Fruit fly (Drosophila melanogaster) whole organism, embryonic: Measurements from ENCODE around the gene Mul1.
A peak's percentile ranks its signal among the peaks of the same experiment; 100 is the strongest.

ENCODE experiments used
- Bgb ChIP-seq: fragments of 200-800 bp; sonication (Bioruptor generic); IDR thresholded peaks from 2 replicates; pipeline ENCODE4 v1.3.6; 2022; ENCODE audit warnings: missing biosample characterization, missing genetic modification characterization; ENCODE audit not compliant: partially characterized antibody
- Blimp-1 ChIP-seq: fragments of 200-800 bp; sonication (Bioruptor generic); optimal IDR thresholded peaks from 3 replicates; lab custom pipeline; 2018; ENCODE audit warnings: missing biosample characterization, missing genetic modification characterization, mild to moderate bottlenecking, moderate library complexity, missing genetic modification reagents
- CG11247 ChIP-seq: fragments of 200-800 bp; sonication (Bioruptor generic); IDR thresholded peaks from 2 replicates; pipeline ENCODE4 v1.3.6; 2022; ENCODE audit warnings: missing biosample characterization, missing genetic modification characterization
- CG1233 ChIP-seq: fragments of 200-800 bp; sonication (Bioruptor generic); optimal IDR thresholded peaks from 4 replicates; lab custom pipeline; 2018; ENCODE audit warnings: missing biosample characterization, mild to moderate bottlenecking, missing genetic modification characterization
- CG12769 ChIP-seq: fragments of 200-800 bp; sonication (Bioruptor generic); optimal IDR thresholded peaks from 2 replicates; lab custom pipeline; 2019; ENCODE audit warnings: missing biosample characterization, mild to moderate bottlenecking, missing genetic modification characterization, moderate library complexity
- CG13424 ChIP-seq: fragments of 200-800 bp; sonication (Bioruptor generic); optimal IDR thresholded peaks from 2 replicates; lab custom pipeline; 2019; ENCODE audit warnings: missing biosample characterization, mild to moderate bottlenecking, missing genetic modification characterization, moderate library complexity
- CG15514 ChIP-seq: fragments of 200-800 bp; sonication (Bioruptor generic); optimal IDR thresholded peaks from 3 replicates; lab custom pipeline; 2017; ENCODE audit warnings: missing biosample characterization, missing genetic modification characterization, mild to moderate bottlenecking, moderate library complexity, missing genetic modification reagents
- CG1647 ChIP-seq: fragments of 200-800 bp; sonication (Bioruptor generic); optimal IDR thresholded peaks from 3 replicates; lab custom pipeline; 2016; ENCODE audit warnings: missing biosample characterization, missing genetic modification characterization
- CG17912 ChIP-seq: fragments of 200-800 bp; sonication (Bioruptor generic); optimal IDR thresholded peaks from 2 replicates; lab custom pipeline; 2018; ENCODE audit warnings: missing biosample characterization, mild to moderate bottlenecking, missing genetic modification characterization
- CG2129 ChIP-seq: fragments of 200-800 bp; sonication (Bioruptor generic); IDR thresholded peaks from 2 replicates; pipeline ENCODE4 v1.3.6; 2022; ENCODE audit warnings: missing biosample characterization, missing genetic modification characterization; ENCODE audit not compliant: partially characterized antibody
- CG30020 ChIP-seq: fragments of 200-800 bp; optimal IDR thresholded peaks from 2 replicates; lab custom pipeline; 2019; ENCODE audit warnings: missing biosample characterization, mild to moderate bottlenecking, missing genetic modification characterization, moderate library complexity
- CG7372 ChIP-seq: fragments of 200-800 bp; sonication (Bioruptor generic); IDR thresholded peaks from 2 replicates; pipeline ENCODE4 v1.3.6; 2022; ENCODE audit warnings: missing biosample characterization, missing genetic modification characterization
- CG7556 ChIP-seq: fragments of 200-800 bp; sonication (Bioruptor generic); optimal IDR thresholded peaks from 2 replicates; lab custom pipeline; 2017; ENCODE audit warnings: missing biosample characterization, mild to moderate bottlenecking, missing genetic modification characterization
- CG7987 ChIP-seq: fragments of 200-800 bp; sonication (Bioruptor generic); optimal IDR thresholded peaks from 2 replicates; lab custom pipeline; 2018; ENCODE audit warnings: missing biosample characterization, mild to moderate bottlenecking, missing genetic modification characterization, moderate library complexity
- CG9727 ChIP-seq: fragments of 200-800 bp; sonication (Bioruptor generic); optimal IDR thresholded peaks from 3 replicates; lab custom pipeline; 2017; ENCODE audit warnings: missing biosample characterization, mild to moderate bottlenecking, missing genetic modification characterization
- CG9932 ChIP-seq: fragments of 200-800 bp; sonication (Bioruptor generic); IDR thresholded peaks from 2 replicates; pipeline ENCODE4 v1.3.6; 2022; ENCODE audit warnings: missing biosample characterization, missing genetic modification characterization
- Deaf1 ChIP-seq: fragments of 200-800 bp; optimal IDR thresholded peaks from 3 replicates; lab custom pipeline; 2019; ENCODE audit warnings: missing biosample characterization, mild to moderate bottlenecking, missing genetic modification characterization, moderate library complexity
- Eip74EF ChIP-seq, 2 experiments: fragments of 200-800 bp in 1 of 2; fragments of >200 bp in 1 of 2; sonication (Bioruptor generic) in 1 of 2; optimal IDR thresholded peaks; 2 replicates each; lab custom pipeline; 2017 to 2019; ENCODE audit warnings: missing biosample characterization in 2 of 2, missing genetic modification characterization in 2 of 2, mild to moderate bottlenecking in 1 of 2, moderate library complexity in 1 of 2
- Fer2 ChIP-seq: fragments of 200-800 bp; sonication (Bioruptor generic); optimal IDR thresholded peaks from 2 replicates; lab custom pipeline; 2018; ENCODE audit warnings: missing biosample characterization, mild to moderate bottlenecking, missing genetic modification characterization, moderate library complexity
- Hr3 ChIP-seq: fragments of 200-800 bp; sonication (Bioruptor generic); optimal IDR thresholded peaks from 3 replicates; lab custom pipeline; 2016; ENCODE audit warnings: missing biosample characterization, missing genetic modification characterization
- Hr51 ChIP-seq, 2 experiments: fragments of 200-800 bp; sonication (Bioruptor generic); optimal IDR thresholded peaks; 2 replicates in 1 of 2; 3 replicates in 1 of 2; lab custom pipeline; 2016 to 2018; ENCODE audit warnings: missing biosample characterization in 2 of 2, missing genetic modification characterization in 2 of 2, mild to moderate bottlenecking in 1 of 2, moderate library complexity in 1 of 2
- Lpt ChIP-seq: fragments of >200 bp; optimal IDR thresholded peaks from 2 replicates; lab custom pipeline; 2018; ENCODE audit warnings: missing biosample characterization, missing genetic modification characterization
- Mad ChIP-seq: fragments of 200-800 bp; sonication (Bioruptor generic); optimal IDR thresholded peaks from 2 replicates; lab custom pipeline; 2016; ENCODE audit warnings: missing biosample characterization, missing genetic modification characterization
- Mrtf ChIP-seq: fragments of 200-800 bp; sonication (Bioruptor generic); IDR thresholded peaks from 3 replicates; pipeline ENCODE4 v1.3.6; 2022; ENCODE audit warnings: missing biosample characterization, missing genetic modification characterization
- Six4 ChIP-seq: fragments of 200-800 bp; sonication (Bioruptor generic); optimal IDR thresholded peaks from 2 replicates; lab custom pipeline; 2016; ENCODE audit warnings: missing biosample characterization, missing genetic modification characterization
- Sry-δ ChIP-seq: fragments of 200-800 bp; sonication (Bioruptor generic); optimal IDR thresholded peaks from 2 replicates; lab custom pipeline; 2016; ENCODE audit warnings: missing biosample characterization, missing genetic modification characterization
- Trl ChIP-seq, 3 experiments: fragments of >200 bp in 2 of 3; fragments of 200-800 bp in 1 of 3; sonication (Bioruptor generic) in 1 of 3; optimal IDR thresholded peaks; 2 replicates in 1 of 3; 3 replicates in 2 of 3; lab custom pipeline; 2016 to 2017; ENCODE audit warnings: missing biosample characterization in 1 of 3, missing genetic modification characterization in 1 of 3
- bbx ChIP-seq: fragments of 200-800 bp; sonication (Bioruptor generic); IDR thresholded peaks from 2 replicates; pipeline ENCODE4 v1.3.6; 2022; ENCODE audit warnings: missing biosample characterization, missing genetic modification characterization; ENCODE audit not compliant: partially characterized antibody
- br ChIP-seq: fragments of >200 bp; optimal IDR thresholded peaks from 2 replicates; lab custom pipeline; 2017
- bsh ChIP-seq, 2 experiments: fragments of 200-800 bp; sonication (Bioruptor generic); optimal IDR thresholded peaks; 2 replicates each; lab custom pipeline; 2017 to 2018; ENCODE audit warnings: mild to moderate bottlenecking in 2 of 2, missing biosample characterization in 2 of 2, missing genetic modification characterization in 2 of 2, moderate library complexity in 1 of 2
- corto ChIP-seq: fragments of 200-800 bp; sonication (Bioruptor generic); optimal IDR thresholded peaks from 2 replicates; lab custom pipeline; 2016; ENCODE audit warnings: missing biosample characterization, mild to moderate bottlenecking, missing genetic modification characterization, moderate library complexity
- dmrt99B ChIP-seq: fragments of 200-800 bp; sonication (Bioruptor generic); optimal IDR thresholded peaks from 2 replicates; lab custom pipeline; 2018; ENCODE audit warnings: missing biosample characterization, mild to moderate bottlenecking, missing genetic modification characterization, moderate library complexity
- ewg ChIP-seq: fragments of 200-800 bp; sonication (Bioruptor generic); optimal IDR thresholded peaks from 3 replicates; lab custom pipeline; 2017; ENCODE audit warnings: mild to moderate bottlenecking, missing biosample characterization, missing genetic modification reagents, missing genetic modification characterization
- fd102C ChIP-seq: fragments of 200-800 bp; sonication (Bioruptor generic); optimal IDR thresholded peaks from 2 replicates; lab custom pipeline; 2018; ENCODE audit warnings: missing biosample characterization, mild to moderate bottlenecking, missing genetic modification characterization, moderate library complexity
- gcm ChIP-seq: fragments of 200-800 bp; sonication (Bioruptor generic); optimal IDR thresholded peaks from 2 replicates; lab custom pipeline; 2019; ENCODE audit warnings: missing biosample characterization, mild to moderate bottlenecking, missing genetic modification characterization, moderate library complexity
- ind ChIP-seq: fragments of 200-800 bp; sonication (Bioruptor generic); optimal IDR thresholded peaks from 3 replicates; lab custom pipeline; 2016; ENCODE audit warnings: missing biosample characterization, missing genetic modification characterization
- jumu ChIP-seq: fragments of 200-800 bp; sonication (Bioruptor generic); optimal IDR thresholded peaks from 3 replicates; lab custom pipeline; 2016; ENCODE audit warnings: missing biosample characterization, missing genetic modification characterization
- klu ChIP-seq: fragments of 200-800 bp; sonication (Bioruptor generic); IDR thresholded peaks from 2 replicates; pipeline ENCODE4 v1.3.6; 2022; ENCODE audit warnings: missing biosample characterization, missing genetic modification characterization
- lbe ChIP-seq: fragments of 200-800 bp; sonication (Bioruptor generic); optimal IDR thresholded peaks from 2 replicates; lab custom pipeline; 2016; ENCODE audit warnings: missing biosample characterization, mild to moderate bottlenecking, missing genetic modification characterization
- lilli ChIP-seq: fragments of 200-800 bp; sonication (Bioruptor generic); optimal IDR thresholded peaks from 3 replicates; lab custom pipeline; 2016; ENCODE audit warnings: missing biosample characterization, missing genetic modification characterization
- lmd ChIP-seq: fragments of 200-800 bp; sonication (Bioruptor generic); IDR thresholded peaks from 2 replicates; pipeline ENCODE4 v1.3.6; 2022; ENCODE audit warnings: missing biosample characterization, missing genetic modification characterization
- lov ChIP-seq, 2 experiments: fragments of 200-800 bp in 1 of 2; fragments of >200 bp in 1 of 2; sonication (Bioruptor generic) in 1 of 2; IDR thresholded peaks in 1 of 2; optimal IDR thresholded peaks in 1 of 2; 2 replicates in 1 of 2; 3 replicates in 1 of 2; pipeline versions ENCODE4 v1.3.6 to Lab custom; 2017 to 2022; ENCODE audit warnings: missing biosample characterization in 1 of 2, missing genetic modification characterization in 1 of 2
- nom ChIP-seq: fragments of 200-800 bp; sonication (Bioruptor generic); optimal IDR thresholded peaks from 2 replicates; lab custom pipeline; 2017; ENCODE audit warnings: missing biosample characterization, missing genetic modification characterization, mild to moderate bottlenecking, moderate library complexity, missing genetic modification reagents
- oc ChIP-seq: fragments of 200-800 bp; sonication (Bioruptor generic); optimal IDR thresholded peaks from 2 replicates; lab custom pipeline; 2018; ENCODE audit warnings: missing biosample characterization, mild to moderate bottlenecking, missing genetic modification characterization, moderate library complexity
- odd ChIP-seq: fragments of 200-800 bp; sonication (Bioruptor generic); optimal IDR thresholded peaks from 2 replicates; lab custom pipeline; 2017; ENCODE audit warnings: missing biosample characterization, mild to moderate bottlenecking, missing genetic modification characterization
- pfk ChIP-seq: fragments of 200-800 bp; sonication (Bioruptor generic); optimal IDR thresholded peaks from 2 replicates; lab custom pipeline; 2018; ENCODE audit warnings: missing biosample characterization, mild to moderate bottlenecking, missing genetic modification characterization, moderate library complexity
- ssp ChIP-seq: fragments of 200-800 bp; sonication (Bioruptor generic); IDR thresholded peaks from 2 replicates; pipeline ENCODE4 v1.3.6; 2022; ENCODE audit warnings: missing biosample characterization, missing genetic modification characterization
- unpg ChIP-seq: fragments of 200-800 bp; sonication (Bioruptor generic); optimal IDR thresholded peaks from 3 replicates; lab custom pipeline; 2018; ENCODE audit warnings: missing biosample characterization, mild to moderate bottlenecking, missing genetic modification characterization, moderate library complexity
- vfl ChIP-seq: fragments of 200-800 bp; sonication (Bioruptor generic); optimal IDR thresholded peaks from 2 replicates; lab custom pipeline; 2016; ENCODE audit warnings: missing biosample characterization, missing genetic modification characterization

Gene Mul1

dm6 chr3L:4044497-4044896 lies 23.2 kb downstream of the Mul1 start (continued):
- TF ChIP-seq Trl (optimal IDR thresholded peaks at IDR 0.05; lab: Kevin White, UChicago) = no peak
- TF ChIP-seq Trl (GFP tag; optimal IDR thresholded peaks at IDR 0.05; lab: Kevin White, UChicago) = no peak
- TF ChIP-seq Hr51 (GFP tag; optimal IDR thresholded peaks at IDR 0.05; lab: Kevin White, UChicago) = peak in 1 of 2 experiments; percentile 63
- no peak for TF ChIP-seq bsh (GFP tag; optimal IDR thresholded peaks at IDR 0.05; lab: Kevin White, UChicago)
- no peak for TF ChIP-seq corto (GFP tag; lab: Kevin White, UChicago)
- TF ChIP-seq vfl (GFP tag; lab: Kevin White, UChicago) = no peak
- no peak for TF ChIP-seq Deaf1 (tag; lab: Kevin White, UChicago)
- no peak for TF ChIP-seq Mrtf
- TF ChIP-seq CG17912 (GFP tag; lab: Kevin White, UChicago) = no peak
- no peak for TF ChIP-seq lilli
- no peak for TF ChIP-seq Hr3 (GFP tag; lab: Kevin White, UChicago)
- no peak for TF ChIP-seq pfk
- TF ChIP-seq gcm = no peak
- peak; percentile 31; the same call in 1 of the 2 replicates for TF ChIP-seq CG7372 (GFP tag; lab: Robert Waterston, UW)
- TF ChIP-seq Six4 (GFP tag; lab: Kevin White, UChicago) = no peak
- TF ChIP-seq lmd (GFP tag; lab: Robert Waterston, UW) = no peak
- no peak for TF ChIP-seq bbx
- no peak for TF ChIP-seq CG9932
- TF ChIP-seq CG30020 (tag; lab: Kevin White, UChicago) = no peak
- TF ChIP-seq Sry-δ (GFP tag; lab: Kevin White, UChicago) = no peak
- peak in 1 of 2 experiments; percentile 49 for TF ChIP-seq Eip74EF (GFP tag; optimal IDR thresholded peaks at IDR 0.05; lab: Kevin White, UChicago)
- no peak for TF ChIP-seq Bgb (GFP tag; lab: Robert Waterston, UW)
- no peak for TF ChIP-seq Fer2
- no peak for TF ChIP-seq lbe
- no peak for TF ChIP-seq klu
- TF ChIP-seq odd = no peak
- TF ChIP-seq CG9727 (GFP tag; lab: Kevin White, UChicago) = no peak
- no peak for TF ChIP-seq ewg
- no peak for TF ChIP-seq Mad (GFP tag; lab: Kevin White, UChicago)
- TF ChIP-seq jumu (GFP tag; lab: Kevin White, UChicago) = no peak
- peak; percentile 16 for TF ChIP-seq oc (tag; lab: Kevin White, UChicago)
- no peak for TF ChIP-seq CG7987
- TF ChIP-seq nom (GFP tag; lab: Kevin White, UChicago) = no peak
- TF ChIP-seq Lpt = no peak
- TF ChIP-seq CG7556 (GFP tag; lab: Kevin White, UChicago) = no peak
- no peak for TF ChIP-seq CG2129
- TF ChIP-seq lov (optimal IDR thresholded peaks at IDR 0.05; lab: Kevin White, UChicago) = no peak
- TF ChIP-seq lov (GFP tag; IDR thresholded peaks at IDR 0.05; lab: Robert Waterston, UW) = no peak
- peak; percentile 7 for TF ChIP-seq CG13424 (tag; lab: Kevin White, UChicago)
- peak; percentile 4 for TF ChIP-seq Blimp-1
- TF ChIP-seq CG1647 (GFP tag; lab: Kevin White, UChicago) = no peak
- TF ChIP-seq CG15514 = no peak
- no peak for TF ChIP-seq CG1233
- peak; percentile 29 for TF ChIP-seq unpg
- TF ChIP-seq ssp (GFP tag; lab: Robert Waterston, UW) = no peak
- TF ChIP-seq fd102C (GFP tag; lab: Kevin White, UChicago) = no peak
- no peak for TF ChIP-seq dmrt99B (tag; lab: Kevin White, UChicago)
- TF ChIP-seq CG12769 (tag; lab: Kevin White, UChicago) = no peak
- no peak for TF ChIP-seq br
- no peak for TF ChIP-seq CG11247 (GFP tag; lab: Robert Waterston, UW)
- TF ChIP-seq ind (GFP tag; lab: Kevin White, UChicago) = no peak
